Fruit fly (Drosophila melanogaster) whole organism, embryonic: ENCODE measurements around the gene ddbt.
A peak's percentile ranks its signal among the peaks of the same experiment; 100 is the strongest.

ENCODE experiments used
- Blimp-1 ChIP-seq: fragments of 200-800 bp; sonication (Bioruptor generic); optimal IDR thresholded peaks from 3 replicates; lab custom pipeline; 2018; ENCODE audit warnings: missing biosample characterization, missing genetic modification characterization, mild to moderate bottlenecking, moderate library complexity, missing genetic modification reagents
- CG10431 ChIP-seq: fragments of 200-800 bp; sonication (Bioruptor generic); optimal IDR thresholded peaks from 3 replicates; lab custom pipeline; 2018; ENCODE audit warnings: missing biosample characterization, mild to moderate bottlenecking, missing genetic modification characterization
- CG10565 ChIP-seq: fragments of 200-800 bp; sonication (Bioruptor generic); optimal IDR thresholded peaks from 3 replicates; lab custom pipeline; 2016; ENCODE audit warnings: missing biosample characterization, mild to moderate bottlenecking, missing genetic modification characterization
- CG11456 ChIP-seq: fragments of 200-800 bp; sonication (Bioruptor generic); IDR thresholded peaks from 3 replicates; pipeline ENCODE4 v1.3.6; 2022; ENCODE audit warnings: missing biosample characterization, missing genetic modification characterization
- CG11696 ChIP-seq: fragments of 200-800 bp; sonication (Bioruptor generic); IDR thresholded peaks from 2 replicates; pipeline ENCODE4 v1.3.6; 2022; ENCODE audit warnings: missing biosample characterization, missing genetic modification characterization
- CG12071 ChIP-seq: fragments of 200-800 bp; sonication (Bioruptor generic); optimal IDR thresholded peaks from 3 replicates; lab custom pipeline; 2018; ENCODE audit warnings: missing biosample characterization, mild to moderate bottlenecking, missing genetic modification characterization
- CG12155 ChIP-seq: fragments of 200-800 bp; sonication (Bioruptor generic); optimal IDR thresholded peaks from 3 replicates; lab custom pipeline; 2016; ENCODE audit warnings: missing biosample characterization, missing genetic modification characterization
- CG14050 ChIP-seq: fragments of 200-800 bp; sonication (Bioruptor generic); IDR thresholded peaks from 3 replicates; pipeline ENCODE4 v1.3.6; 2022; ENCODE audit warnings: missing biosample characterization, missing genetic modification characterization
- CG15073 ChIP-seq: fragments of 200-800 bp; sonication (Bioruptor generic); optimal IDR thresholded peaks from 2 replicates; lab custom pipeline; 2016; ENCODE audit warnings: missing biosample characterization, missing genetic modification characterization
- CG1529 ChIP-seq: fragments of 200-800 bp; sonication (Bioruptor generic); optimal IDR thresholded peaks from 3 replicates; lab custom pipeline; 2018; ENCODE audit warnings: missing biosample characterization, missing genetic modification characterization
- CG15601 ChIP-seq: fragments of 200-800 bp; sonication (Bioruptor generic); optimal IDR thresholded peaks from 3 replicates; lab custom pipeline; 2019; ENCODE audit warnings: missing biosample characterization, mild to moderate bottlenecking, missing genetic modification characterization, moderate library complexity
- CG1602 ChIP-seq: fragments of 200-800 bp; sonication (Bioruptor generic); optimal IDR thresholded peaks from 3 replicates; lab custom pipeline; 2016; ENCODE audit warnings: missing biosample characterization, missing genetic modification characterization
- CG1792 ChIP-seq: fragments of 200-800 bp; sonication (Bioruptor generic); optimal IDR thresholded peaks from 2 replicates; lab custom pipeline; 2016; ENCODE audit warnings: missing biosample characterization, missing genetic modification characterization
- CG18599 ChIP-seq: fragments of 200-800 bp; sonication (Bioruptor generic); optimal IDR thresholded peaks from 3 replicates; lab custom pipeline; 2017; ENCODE audit warnings: missing biosample characterization, missing genetic modification characterization, mild to moderate bottlenecking, moderate library complexity, missing genetic modification reagents
- CG2889 ChIP-seq: fragments of 200-800 bp; sonication (Bioruptor generic); IDR thresholded peaks from 3 replicates; pipeline ENCODE4 v1.3.6; 2022; ENCODE audit warnings: missing biosample characterization, missing genetic modification characterization
- CG31365 ChIP-seq: fragments of 200-800 bp; sonication (Bioruptor generic); optimal IDR thresholded peaks from 2 replicates; lab custom pipeline; 2018; ENCODE audit warnings: missing biosample characterization, mild to moderate bottlenecking, missing genetic modification characterization
- CG32532 ChIP-seq: fragments of 200-800 bp; sonication (Bioruptor generic); IDR thresholded peaks from 2 replicates; pipeline ENCODE4 v1.3.6; 2022; ENCODE audit warnings: missing biosample characterization, missing genetic modification characterization
- CG33557 ChIP-seq: fragments of 200-800 bp; sonication (Bioruptor generic); optimal IDR thresholded peaks from 2 replicates; lab custom pipeline; 2019; ENCODE audit warnings: missing biosample characterization, mild to moderate bottlenecking, missing genetic modification characterization, moderate library complexity
- CG4328 ChIP-seq: fragments of 200-800 bp; sonication (Bioruptor generic); optimal IDR thresholded peaks from 3 replicates; lab custom pipeline; 2017; ENCODE audit warnings: missing biosample characterization, missing genetic modification reagents, missing genetic modification characterization
- CG7271 ChIP-seq: fragments of 200-800 bp; sonication (Bioruptor generic); optimal IDR thresholded peaks from 2 replicates; lab custom pipeline; 2018; ENCODE audit warnings: missing biosample characterization, mild to moderate bottlenecking, missing genetic modification characterization, moderate library complexity
- CG9797 ChIP-seq: fragments of 200-800 bp; sonication (Bioruptor generic); optimal IDR thresholded peaks from 3 replicates; lab custom pipeline; 2018; ENCODE audit warnings: missing biosample characterization, mild to moderate bottlenecking, missing genetic modification characterization
- CrebB ChIP-seq: fragments of 200-800 bp; sonication (Bioruptor generic); optimal IDR thresholded peaks from 3 replicates; lab custom pipeline; 2018; ENCODE audit warnings: missing biosample characterization, mild to moderate bottlenecking, missing genetic modification characterization
- Dad ChIP-seq: fragments of 200-800 bp; sonication (Bioruptor generic); optimal IDR thresholded peaks from 3 replicates; lab custom pipeline; 2016; ENCODE audit warnings: missing biosample characterization, missing genetic modification characterization
- Dfd ChIP-seq, 2 experiments: fragments of >200 bp; optimal IDR thresholded peaks; 2 replicates each; lab custom pipeline; 2017; ENCODE audit warnings: missing biosample characterization in 2 of 2, missing genetic modification characterization in 2 of 2
- Ets65A ChIP-seq: fragments of 200-800 bp; sonication (Bioruptor generic); peaks from one replicate; lab custom pipeline; 2016; ENCODE audit warnings: missing biosample characterization, missing genetic modification characterization
- Gug ChIP-seq: fragments of 200-800 bp; sonication (Bioruptor generic); IDR thresholded peaks from 4 replicates; pipeline ENCODE4 v1.3.6; 2022; ENCODE audit warnings: missing biosample characterization, missing genetic modification characterization
- H15 ChIP-seq: fragments of 200-800 bp; sonication (Bioruptor generic); IDR thresholded peaks from 3 replicates; pipeline ENCODE4 v1.3.6; 2022; ENCODE audit warnings: missing biosample characterization, missing genetic modification characterization
- Hr51 ChIP-seq, 2 experiments: fragments of 200-800 bp; sonication (Bioruptor generic); optimal IDR thresholded peaks; 2 replicates in 1 of 2; 3 replicates in 1 of 2; lab custom pipeline; 2016 to 2018; ENCODE audit warnings: missing biosample characterization in 2 of 2, missing genetic modification characterization in 2 of 2, mild to moderate bottlenecking in 1 of 2, moderate library complexity in 1 of 2
- MTF-1 ChIP-seq: fragments of 200-800 bp; sonication (Bioruptor generic); optimal IDR thresholded peaks from 2 replicates; lab custom pipeline; 2018; ENCODE audit warnings: missing biosample characterization, mild to moderate bottlenecking, missing genetic modification characterization, borderline replicate concordance
- Mes4 ChIP-seq: fragments of 200-800 bp; sonication (Bioruptor generic); optimal IDR thresholded peaks from 2 replicates; lab custom pipeline; 2016; ENCODE audit warnings: missing biosample characterization, missing genetic modification characterization
- Neu2 ChIP-seq: fragments of 200-800 bp; sonication (Bioruptor generic); optimal IDR thresholded peaks from 3 replicates; lab custom pipeline; 2016; ENCODE audit warnings: missing biosample characterization, missing genetic modification characterization, borderline replicate concordance
- Rx ChIP-seq: fragments of 200-800 bp; sonication (Bioruptor generic); IDR thresholded peaks from 2 replicates; pipeline ENCODE4 v1.3.6; 2022; ENCODE audit warnings: missing biosample characterization, missing genetic modification characterization
- Sry-β ChIP-seq: fragments of 200-800 bp; sonication (Bioruptor generic); optimal IDR thresholded peaks from 2 replicates; lab custom pipeline; 2018; ENCODE audit warnings: missing biosample characterization, mild to moderate bottlenecking, missing genetic modification characterization, moderate library complexity
- Sry-δ ChIP-seq: fragments of 200-800 bp; sonication (Bioruptor generic); optimal IDR thresholded peaks from 2 replicates; lab custom pipeline; 2016; ENCODE audit warnings: missing biosample characterization, missing genetic modification characterization
- az2 ChIP-seq: fragments of 200-800 bp; sonication (Bioruptor generic); optimal IDR thresholded peaks from 3 replicates; lab custom pipeline; 2016; ENCODE audit warnings: missing biosample characterization, missing genetic modification characterization
- bigmax ChIP-seq: fragments of 200-800 bp; sonication (Bioruptor generic); optimal IDR thresholded peaks from 2 replicates; lab custom pipeline; 2018; ENCODE audit warnings: missing biosample characterization, mild to moderate bottlenecking, missing genetic modification characterization
- dimm ChIP-seq: fragments of 200-800 bp; sonication (Bioruptor generic); IDR thresholded peaks from 2 replicates; pipeline ENCODE4 v1.3.6; 2022; ENCODE audit warnings: missing biosample characterization, missing genetic modification characterization
- fd64A ChIP-seq: fragments of 200-800 bp; sonication (Bioruptor generic); optimal IDR thresholded peaks from 3 replicates; lab custom pipeline; 2018; ENCODE audit warnings: missing biosample characterization, mild to moderate bottlenecking, missing genetic modification characterization
- hbn ChIP-seq: fragments of 200-800 bp; sonication (Bioruptor generic); IDR thresholded peaks from 2 replicates; pipeline ENCODE4 v1.3.6; 2022; ENCODE audit warnings: missing biosample characterization, missing genetic modification characterization; ENCODE audit not compliant: partially characterized antibody
- inv ChIP-seq: fragments of 200-800 bp; sonication (Bioruptor generic); IDR thresholded peaks from 2 replicates; pipeline ENCODE4 v1.3.6; 2022; ENCODE audit warnings: missing biosample characterization, missing genetic modification characterization; ENCODE audit not compliant: partially characterized antibody
- jigr1 ChIP-seq: fragments of 200-800 bp; sonication (Bioruptor generic); IDR thresholded peaks from 3 replicates; pipeline ENCODE4 v1.3.6; 2022; ENCODE audit warnings: missing biosample characterization, missing genetic modification characterization
- jumu ChIP-seq: fragments of 200-800 bp; sonication (Bioruptor generic); optimal IDR thresholded peaks from 3 replicates; lab custom pipeline; 2016; ENCODE audit warnings: missing biosample characterization, missing genetic modification characterization
- kah ChIP-seq: fragments of 200-800 bp; sonication (Bioruptor generic); optimal IDR thresholded peaks from 2 replicates; lab custom pipeline; 2018; ENCODE audit warnings: missing biosample characterization, mild to moderate bottlenecking, missing genetic modification characterization
- psq ChIP-seq: fragments of 200-800 bp; sonication (Bioruptor generic); optimal IDR thresholded peaks from 2 replicates; lab custom pipeline; 2017; ENCODE audit warnings: missing biosample characterization, missing genetic modification characterization
- row ChIP-seq: fragments of 200-800 bp; sonication (Bioruptor generic); IDR thresholded peaks from 3 replicates; pipeline ENCODE4 v1.3.6; 2022; ENCODE audit warnings: missing biosample characterization, missing genetic modification characterization
- shn ChIP-seq: fragments of 200-800 bp; sonication (Bioruptor generic); optimal IDR thresholded peaks from 3 replicates; lab custom pipeline; 2016; ENCODE audit warnings: missing biosample characterization, missing genetic modification characterization
- so ChIP-seq: fragments of 200-800 bp; sonication (Bioruptor generic); IDR thresholded peaks from 3 replicates; pipeline ENCODE4 v1.3.6; 2022; ENCODE audit warnings: missing biosample characterization, missing genetic modification characterization
- stwl ChIP-seq: fragments of 200-800 bp; sonication (Bioruptor generic); optimal IDR thresholded peaks from 3 replicates; lab custom pipeline; 2018; ENCODE audit warnings: missing biosample characterization, mild to moderate bottlenecking, missing genetic modification characterization, moderate library complexity
- toy ChIP-seq: fragments of 200-800 bp; sonication (Bioruptor generic); IDR thresholded peaks from 2 replicates; pipeline ENCODE4 v1.3.6; 2022; ENCODE audit warnings: missing biosample characterization, missing genetic modification characterization

ddbt gene

dm6 chr3L:347641-348405 lies 30.9 kb downstream of the ddbt start (continued):
- TF ChIP-seq Hr51 (GFP tag; optimal IDR thresholded peaks at IDR 0.05; lab: Kevin White, UChicago) (peak in 1 of 2 experiments; percentile 57), CG14050 (GFP tag; lab: Robert Waterston, UW) (peak; percentile 53; the same call in 2 of the 3 replicates), dimm (no peak), CG7271 (no peak), row (GFP tag; lab: Robert Waterston, UW) (peak; percentile 80), az2 (GFP tag; lab: Kevin White, UChicago) (peak; percentile 83), CG11696 (GFP tag; lab: Robert Waterston, UW) (no peak), Dfd (GFP tag; optimal IDR thresholded peaks at IDR 0.05; lab: Kevin White, UChicago) (no peak), Sry-β (peak; percentile 27), CG10431 (GFP tag; lab: Kevin White, UChicago) (peak; percentile 74), jigr1 (GFP tag; lab: Robert Waterston, UW) (0 out of 3 replicates have a peak, but pooled peaks have one; percentile 54), stwl (no peak), psq (GFP tag; lab: Kevin White, UChicago) (peak; percentile 56), CG4328 (GFP tag; lab: Kevin White, UChicago) (no peak), CG33557 (GFP tag; lab: Kevin White, UChicago) (peak; percentile 59), Neu2 (GFP tag; lab: Kevin White, UChicago) (no peak), so (GFP tag; lab: Robert Waterston, UW) (peak; percentile 27; the same call in 1 of the 3 replicates), MTF-1 (GFP tag; lab: Kevin White, UChicago) (peak; percentile 14), Dad (GFP tag; lab: Kevin White, UChicago) (no peak), Rx (GFP tag; lab: Robert Waterston, UW) (peak; percentile 71), CG1792 (peak; percentile 61), Blimp-1 (GFP tag; lab: Kevin White, UChicago) (peak; percentile 85), CG1529 (GFP tag; lab: Kevin White, UChicago) (peak; percentile 74), CG9797 (GFP tag; lab: Kevin White, UChicago) (no peak), CG18599 (GFP tag; lab: Kevin White, UChicago) (peak; percentile 46), jumu (peak; percentile 75), CG12071 (peak; percentile 60), CG15601 (tag; lab: Kevin White, UChicago) (peak; percentile 81), CG10565 (GFP tag; lab: Kevin White, UChicago) (no peak), kah (GFP tag; lab: Kevin White, UChicago) (peak; percentile 61), CG15073 (GFP tag; lab: Kevin White, UChicago) (peak; percentile 15), hbn (GFP tag; lab: Robert Waterston, UW) (no peak), Ets65A (peak; percentile 97), toy (GFP tag; lab: Robert Waterston, UW) (no peak), shn (GFP tag; lab: Kevin White, UChicago) (peak; percentile 77), bigmax (no peak), Mes4 (GFP tag; lab: Kevin White, UChicago) (peak; percentile 44), CG2889 (peak; percentile 44; the same call in 1 of the 3 replicates), CrebB (tag; lab: Kevin White, UChicago) (no peak), Gug (GFP tag; lab: Robert Waterston, UW) (peak; percentile 49; the same call in 2 of the 4 replicates), CG11456 (no peak), CG32532 (GFP tag; lab: Robert Waterston, UW) (no peak), fd64A (GFP tag; lab: Kevin White, UChicago) (peak; percentile 80), inv (GFP tag; lab: Robert Waterston, UW) (no peak), CG31365 (tag; lab: Kevin White, UChicago) (peak; percentile 11), CG1602 (GFP tag; lab: Kevin White, UChicago) (peak; percentile 57), Sry-δ (GFP tag; lab: Kevin White, UChicago) (no peak), CG12155 (peak; percentile 51), H15 (GFP tag; lab: Robert Waterston, UW) (peak; percentile 82)
